Worm (Caenorhabditis elegans): ENCODE data around the gene gpdh-2.

gpdh-2 gene

DNA sequence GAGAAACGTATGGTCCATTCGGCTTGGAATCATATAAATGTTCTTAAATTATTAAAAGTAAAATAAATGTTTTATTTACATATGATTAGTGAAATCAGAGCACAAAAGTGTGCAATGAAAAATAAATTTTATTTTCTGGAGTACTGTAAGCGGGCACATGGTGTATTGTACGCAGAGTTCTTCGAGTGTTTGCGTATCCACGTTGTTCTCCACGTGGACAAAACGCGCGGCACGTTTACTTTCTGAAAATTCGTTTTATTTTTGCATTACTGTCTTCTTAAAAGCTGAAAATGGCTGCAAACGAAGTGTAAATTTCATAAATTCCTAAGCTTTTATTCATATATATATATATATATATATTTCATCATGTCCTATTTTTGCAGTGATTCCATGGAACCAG, 26.4 kb downstream of the gpdh-2 start:
- no peak for TF ChIP-seq ztf-4 (tag; optimal IDR thresholded peaks at IDR 0.05)

- TF ChIP-seq jun-1 (tag; optimal IDR thresholded peaks at IDR 0.05) (no peak), pha-4 (tag; optimal IDR thresholded peaks at IDR 0.05) (peak; percentile 39)
Observed at ce11 chrIII:9830502-9830901, 28.5 kb downstream of the gpdh-2 start, which contains the start of gene ZK632.12. ZK632.12 (plus strand) TSS chrIII:9830802.

ce11 chrIII:9827163-9827951, 31.6 kb downstream of the gpdh-2 start, which contains the start of the genes ZK632.10 and ZK632.11:
ZK632.10 (minus strand) TSS chrIII:9827722.
ZK632.11 (plus strand) TSS chrIII:9827915.
- TF ChIP-seq hmg-11 (tag; optimal IDR thresholded peaks at IDR 0.05) (peak; percentile 41), egl-5 (tag; optimal IDR thresholded peaks at IDR 0.05) (peak; percentile 1), nhr-23 (tag; optimal IDR thresholded peaks at IDR 0.05) (peak; percentile 34), elt-1 (tag; optimal IDR thresholded peaks at IDR 0.05) (no peak), lin-39 (tag; optimal IDR thresholded peaks at IDR 0.05) (peak; percentile 15), elt-2 (tag; optimal IDR thresholded peaks at IDR 0.05) (peak; percentile 23), ceh-28 (tag; optimal IDR thresholded peaks at IDR 0.05) (peak; percentile 50), nhr-12 (tag; optimal IDR thresholded peaks at IDR 0.05) (no peak), fkh-2 (tag; optimal IDR thresholded peaks at IDR 0.05) (no peak), skn-1 (tag; optimal IDR thresholded peaks at IDR 0.05) (peak; percentile 13), lin-15B (tag; optimal IDR thresholded peaks at IDR 0.05) (peak; percentile 57), pqm-1 (tag; optimal IDR thresholded peaks at IDR 0.05) (peak; percentile 11), nfya-1 (tag; optimal IDR thresholded peaks at IDR 0.05; ENCODE audit: insufficient read depth) (peak; percentile 91), pha-4 (tag; optimal IDR thresholded peaks at IDR 0.05) (peak; percentile 99), snpc-4 (tag; optimal IDR thresholded peaks at IDR 0.05) (peak; percentile 45)

ce11 chrIII:9826005-9826404, 33.0 kb downstream of the gpdh-2 start:
- TF ChIP-seq nfya-1 (tag; optimal IDR thresholded peaks at IDR 0.05; ENCODE audit: insufficient read depth) (peak; percentile 56), sea-2 (GFP tag; optimal IDR thresholded peaks at IDR 0.05) (no peak), aly-2 (tag; optimal IDR thresholded peaks at IDR 0.05) (no peak), fkh-2 (tag; optimal IDR thresholded peaks at IDR 0.05) (no peak), jun-1 (tag; optimal IDR thresholded peaks at IDR 0.05) (peak; percentile 62), nhr-237 (tag; optimal IDR thresholded peaks at IDR 0.05) (no peak), nhr-43 (tag; optimal IDR thresholded peaks at IDR 0.05; ENCODE audit: poor library complexity, severe bottlenecking) (peak; percentile 11), daf-12 (tag; optimal IDR thresholded peaks at IDR 0.05) (no peak), lsy-12 (tag; optimal IDR thresholded peaks at IDR 0.05) (peak; percentile 28), elt-2 (tag; optimal IDR thresholded peaks at IDR 0.05) (peak; percentile 27), nhr-67 (tag; optimal IDR thresholded peaks at IDR 0.05) (no peak), zag-1 (tag; optimal IDR thresholded peaks at IDR 0.05) (no peak), nhr-12 (tag; optimal IDR thresholded peaks at IDR 0.05) (no peak), ceh-9 (tag; optimal IDR thresholded peaks at IDR 0.05) (no peak), egl-5 (tag; optimal IDR thresholded peaks at IDR 0.05) (no peak), ztf-11 (tag; optimal IDR thresholded peaks at IDR 0.05) (no peak), ZK546.5 (tag; optimal IDR thresholded peaks at IDR 0.05) (no peak), R02D3.7 (tag; optimal IDR thresholded peaks at IDR 0.05) (no peak), ama-1 (optimal IDR thresholded peaks at IDR 0.05) (peak; percentile 93), lin-15B (tag; optimal IDR thresholded peaks at IDR 0.05) (peak; percentile 11), snpc-4 (tag; optimal IDR thresholded peaks at IDR 0.05) (peak; percentile 16), pqm-1 (tag; optimal IDR thresholded peaks at IDR 0.05) (peak; percentile 7), lin-39 (tag; optimal IDR thresholded peaks at IDR 0.05) (peak; percentile 36), pha-4 (tag; optimal IDR thresholded peaks at IDR 0.05) (peak; percentile 89), ztf-4 (tag; optimal IDR thresholded peaks at IDR 0.05) (no peak), egl-27 (tag; optimal IDR thresholded peaks at IDR 0.05) (no peak), hmg-11 (tag; optimal IDR thresholded peaks at IDR 0.05) (peak; percentile 2), skn-1 (tag; optimal IDR thresholded peaks at IDR 0.05) (peak; percentile 3), nhr-25 (tag; optimal IDR thresholded peaks at IDR 0.05) (no peak)

Measured in whole organism, L3 larva.